Fruit fly (Drosophila melanogaster): Measurements from ENCODE around the gene rdgC.

rdgC gene

dm6 chr3L:20198138-20198559, 49.7 kb upstream of the rdgC start, which contains the start of gene CG42674 (continued):
- TF ChIP-seq pnt (GFP tag; optimal IDR thresholded peaks at IDR 0.05) (no peak), pho (GFP tag; optimal IDR thresholded peaks at IDR 0.05) (no peak), usp (GFP tag; optimal IDR thresholded peaks at IDR 0.05) (no peak), CG8765 (GFP tag; IDR thresholded peaks at IDR 0.05) (no peak), CG11247 (GFP tag; IDR thresholded peaks at IDR 0.05) (no peak), Taf1 (GFP tag; IDR thresholded peaks at IDR 0.05) (no peak), Dip2 (GFP tag; IDR thresholded peaks at IDR 0.05) (no peak), maf-S (GFP tag; optimal IDR thresholded peaks at IDR 0.05) (no peak), sr (GFP tag; IDR thresholded peaks at IDR 0.05) (no peak), sens (GFP tag) (no peak), CG13287 (GFP tag; IDR thresholded peaks at IDR 0.05; ENCODE audit: partially characterized antibody) (peak; percentile 37; the same call in 1 of the 2 replicates), yki (optimal IDR thresholded peaks at IDR 0.05) (no peak), Ada2b (GFP tag; IDR thresholded peaks at IDR 0.05) (no peak), bcd (GFP tag; optimal IDR thresholded peaks at IDR 0.05) (no peak), CG9932 (GFP tag; IDR thresholded peaks at IDR 0.05) (no peak), dysf (GFP tag; IDR thresholded peaks at IDR 0.05) (no peak), ssp (GFP tag; IDR thresholded peaks at IDR 0.05) (no peak), Max (GFP tag; optimal IDR thresholded peaks at IDR 0.05) (no peak), CG3407 (GFP tag; optimal IDR thresholded peaks at IDR 0.05) (no peak), odd (GFP tag; optimal IDR thresholded peaks at IDR 0.05) (no peak), Aef1 (GFP tag; IDR thresholded peaks at IDR 0.05) (no peak), cwo (GFP tag; optimal IDR thresholded peaks at IDR 0.05) (peak; percentile 63), cg (GFP tag; optimal IDR thresholded peaks at IDR 0.05) (peak; percentile 61), CG15514 (GFP tag; optimal IDR thresholded peaks at IDR 0.05) (peak; percentile 94), CG12391 (tag; optimal IDR thresholded peaks at IDR 0.05) (no peak), Side (GFP tag; optimal IDR thresholded peaks at IDR 0.05) (no peak), pita (GFP tag; optimal IDR thresholded peaks at IDR 0.05) (no peak), CG18476 (GFP tag; optimal IDR thresholded peaks at IDR 0.05) (no peak), CG10565 (GFP tag; optimal IDR thresholded peaks at IDR 0.05) (no peak), CG11085 (GFP tag; IDR thresholded peaks at IDR 0.05) (no peak), CG18011 (GFP tag; optimal IDR thresholded peaks at IDR 0.05) (peak; percentile 64), NC2α (GFP tag; optimal IDR thresholded peaks at IDR 0.05) (no peak), CG7786 (GFP tag; optimal IDR thresholded peaks at IDR 0.05) (no peak), esg (GFP tag; conservative IDR thresholded peaks at IDR 0.05) (no peak), B-H1 (GFP tag; IDR thresholded peaks at IDR 0.05) (no peak), D (optimal IDR thresholded peaks at IDR 0.05) (no peak), D (GFP tag; optimal IDR thresholded peaks at IDR 0.05) (no peak), seq (GFP tag; IDR thresholded peaks at IDR 0.05) (0 out of 2 replicates have a peak, but pooled peaks have one; percentile 11), Sox100B (GFP tag; optimal IDR thresholded peaks at IDR 0.05) (no peak), zen2 (GFP tag; IDR thresholded peaks at IDR 0.05; ENCODE audit: partially characterized antibody) (no peak; the same call in 2 of the 3 replicates), hbn (GFP tag; IDR thresholded peaks at IDR 0.05; ENCODE audit: partially characterized antibody) (no peak), bbx (GFP tag; IDR thresholded peaks at IDR 0.05; ENCODE audit: partially characterized antibody) (peak; percentile 38; the same call in 1 of the 2 replicates), ERR (GFP tag; optimal IDR thresholded peaks at IDR 0.05) (no peak), CG4707 (GFP tag; optimal IDR thresholded peaks at IDR 0.05) (no peak), CG2116 (GFP tag; optimal IDR thresholded peaks at IDR 0.05) (no peak), CG34422 (GFP tag; IDR thresholded peaks at IDR 0.05) (peak; percentile 63; the same call in 1 of the 3 replicates), Xbp1 (GFP tag; optimal IDR thresholded peaks at IDR 0.05) (no peak), Lim3 (GFP tag; IDR thresholded peaks at IDR 0.05) (no peak), Adf1 (GFP tag; IDR thresholded peaks at IDR 0.05) (peak; percentile 18; the same call in 1 of the 2 replicates), CG32532 (GFP tag; IDR thresholded peaks at IDR 0.05) (0 out of 2 replicates have a peak, but pooled peaks have one; percentile 15), CG7556 (GFP tag; optimal IDR thresholded peaks at IDR 0.05) (no peak), bigmax (GFP tag; optimal IDR thresholded peaks at IDR 0.05) (no peak)

Measured in whole organism, embryonic.